Worm (Caenorhabditis elegans) whole organism, L1 larva: ENCODE data around the gene H20J04.1.
A peak's percentile ranks its signal among the peaks of the same experiment; 100 is the strongest.

ENCODE experiments used
- F16B12.6 ChIP-seq: fragments of 150-350 bp; optimal IDR thresholded peaks from 2 replicates; lab custom pipeline; 2014; ENCODE audit warnings: missing biosample characterization, missing genetic modification characterization
- aha-1 ChIP-seq: fragments of 150-350 bp; optimal IDR thresholded peaks from 2 replicates; lab custom pipeline; 2014; ENCODE audit warnings: missing biosample characterization, missing genetic modification characterization
- alr-1 ChIP-seq: fragments of 200-800 bp; sonication (Bioruptor generic); optimal IDR thresholded peaks from 2 replicates; lab custom pipeline; 2018; ENCODE audit warnings: borderline replicate concordance, mild to moderate bottlenecking, missing genetic modification characterization, missing compliant biosample characterization
- blmp-1 ChIP-seq: fragments of 150-350 bp; optimal IDR thresholded peaks from 2 replicates; lab custom pipeline; 2014; ENCODE audit warnings: missing biosample characterization, missing genetic modification characterization
- ceh-63 ChIP-seq: fragments of 200-800 bp; sonication (Bioruptor generic); optimal IDR thresholded peaks from 2 replicates; lab custom pipeline; 2018; ENCODE audit warnings: mild to moderate bottlenecking, missing genetic modification characterization, missing compliant biosample characterization
- ceh-90 ChIP-seq: sonication (generic microtip); optimal IDR thresholded peaks from 2 replicates; lab custom pipeline; 2016; ENCODE audit warnings: missing genetic modification characterization, missing compliant biosample characterization
- ces-1 ChIP-seq: fragments of 150-350 bp; optimal IDR thresholded peaks from 2 replicates; lab custom pipeline; 2014; ENCODE audit warnings: missing biosample characterization, missing genetic modification reagents, missing genetic modification characterization
- dpl-1 ChIP-seq, 3 experiments: fragments of 150-350 bp in 2 of 3; sonication (generic microtip) in 1 of 3; optimal IDR thresholded peaks; 2 replicates each; lab custom pipeline; 2014 to 2017; ENCODE audit warnings: missing biosample characterization in 3 of 3, missing genetic modification characterization in 3 of 3, missing genetic modification reagents in 3 of 3
- efl-1 ChIP-seq, 4 experiments: fragments of 150-350 bp; optimal IDR thresholded peaks in 3 of 4; peaks in 1 of 4; 1 replicate in 1 of 4; 2 replicates in 3 of 4; lab custom pipeline; 2014; ENCODE audit warnings: missing biosample characterization in 2 of 4, missing genetic modification characterization in 2 of 4, missing genetic modification reagents in 2 of 4
- egl-13 ChIP-seq: sonication (generic microtip); optimal IDR thresholded peaks from 2 replicates; lab custom pipeline; 2016; ENCODE audit warnings: missing genotype, missing genetic modification reagents, missing genetic modification characterization, missing compliant biosample characterization
- elt-2 ChIP-seq: sonication (generic microtip); optimal IDR thresholded peaks from 2 replicates; lab custom pipeline; 2016; ENCODE audit warnings: missing genetic modification characterization, mild to moderate bottlenecking, inconsistent platforms, missing compliant biosample characterization, missing genetic modification reagents
- elt-3 ChIP-seq, 6 experiments: fragments of 150-350 bp in 1 of 6; sonication (generic microtip); optimal IDR thresholded peaks; 2 replicates each; lab custom pipeline; 2017 to 2018; ENCODE audit warnings: missing biosample characterization in 6 of 6, missing genetic modification characterization in 6 of 6, inconsistent platforms in 1 of 6
- ets-5 ChIP-seq: fragments of 200-800 bp; sonication (Bioruptor generic); IDR thresholded peaks from 2 replicates; pipeline ENCODE4 v1.3.6; 2022; ENCODE audit warnings: missing genetic modification characterization, missing compliant biosample characterization
- fkh-10 ChIP-seq: sonication (generic microtip); optimal IDR thresholded peaks from 2 replicates; lab custom pipeline; 2017; ENCODE audit warnings: missing biosample characterization, missing genetic modification reagents, missing genetic modification characterization
- fkh-4 ChIP-seq: sonication (generic microtip); optimal IDR thresholded peaks from 2 replicates; lab custom pipeline; 2016; ENCODE audit warnings: missing compliant biosample characterization, missing genetic modification characterization, borderline replicate concordance
- fos-1 ChIP-seq: fragments of 150-350 bp; optimal IDR thresholded peaks from 2 replicates; lab custom pipeline; 2014; ENCODE audit warnings: missing biosample characterization, missing genetic modification characterization
- grh-1 ChIP-seq: fragments of 200-800 bp; sonication (Bioruptor generic); IDR thresholded peaks from 2 replicates; pipeline ENCODE4 v1.3.6; 2022; ENCODE audit warnings: missing genetic modification reagents, missing genetic modification characterization, missing compliant biosample characterization
- hlh-4 ChIP-seq: sonication (generic microtip); optimal IDR thresholded peaks from 2 replicates; lab custom pipeline; 2016; ENCODE audit warnings: mild to moderate bottlenecking, missing genetic modification characterization, missing compliant biosample characterization
- hpl-2 ChIP-seq: fragments of 150-350 bp; optimal IDR thresholded peaks from 2 replicates; lab custom pipeline; 2014; ENCODE audit warnings: missing biosample characterization, missing genetic modification reagents, missing genetic modification characterization
- isw-1 ChIP-seq: fragments of 200-800 bp; sonication (Bioruptor generic); IDR thresholded peaks from 2 replicates; pipeline ENCODE4 v1.3.6; 2022; ENCODE audit warnings: missing genetic modification characterization, missing compliant biosample characterization
- jun-1 ChIP-seq: fragments of 150-350 bp; optimal IDR thresholded peaks from 2 replicates; lab custom pipeline; 2014; ENCODE audit warnings: missing biosample characterization, missing genetic modification reagents, missing genetic modification characterization
- lin-13 ChIP-seq: fragments of 150-350 bp; optimal IDR thresholded peaks from 2 replicates; lab custom pipeline; 2014; ENCODE audit warnings: missing biosample characterization, missing genetic modification reagents, missing genetic modification characterization
- lin-14 ChIP-seq: fragments of 200-800 bp; sonication (Bioruptor generic); optimal IDR thresholded peaks from 2 replicates; lab custom pipeline; 2018; ENCODE audit warnings: mild to moderate bottlenecking, missing genetic modification characterization, moderate library complexity, missing compliant biosample characterization
- lin-15B ChIP-seq: fragments of 150-350 bp; sonication (generic microtip); optimal IDR thresholded peaks from 3 replicates; lab custom pipeline; 2014; ENCODE audit warnings: missing biosample characterization, missing genetic modification characterization
- lin-35 ChIP-seq, 2 experiments: fragments of 150-350 bp; optimal IDR thresholded peaks; 2 replicates each; lab custom pipeline; 2014; ENCODE audit warnings: missing biosample characterization in 2 of 2, missing genetic modification characterization in 2 of 2, missing genetic modification reagents in 2 of 2
- lin-39 ChIP-seq: fragments of 150-350 bp; optimal IDR thresholded peaks from 2 replicates; lab custom pipeline; 2014; ENCODE audit warnings: missing biosample characterization, missing genetic modification reagents, missing genetic modification characterization
- lsy-2 ChIP-seq, 2 experiments: fragments of 150-350 bp; optimal IDR thresholded peaks; 2 replicates each; lab custom pipeline; 2014; ENCODE audit warnings: missing biosample characterization in 2 of 2, missing genetic modification characterization in 2 of 2
- mab-9 ChIP-seq: fragments of 200-800 bp; sonication (Bioruptor generic); IDR thresholded peaks from 2 replicates; pipeline ENCODE4 v1.3.6; 2022; ENCODE audit warnings: missing genetic modification reagents, missing genetic modification characterization, missing compliant biosample characterization
- mdl-1 ChIP-seq, 2 experiments: fragments of 150-350 bp; optimal IDR thresholded peaks; 2 replicates each; lab custom pipeline; 2014 to 2017; ENCODE audit warnings: missing biosample characterization in 2 of 2, missing genetic modification characterization in 2 of 2, inconsistent platforms in 1 of 2
- mef-2 ChIP-seq: fragments of 150-350 bp; optimal IDR thresholded peaks from 2 replicates; lab custom pipeline; 2014; ENCODE audit warnings: missing biosample characterization, missing genetic modification characterization
- mep-1 ChIP-seq: fragments of 150-350 bp; optimal IDR thresholded peaks from 2 replicates; lab custom pipeline; 2014; ENCODE audit warnings: missing biosample characterization, missing genetic modification characterization
- nhr-12 ChIP-seq: sonication (generic microtip); optimal IDR thresholded peaks from 2 replicates; lab custom pipeline; 2017; ENCODE audit warnings: missing biosample characterization, missing genetic modification characterization
- nhr-237 ChIP-seq: fragments of 150-350 bp; optimal IDR thresholded peaks from 2 replicates; lab custom pipeline; 2014; ENCODE audit warnings: missing biosample characterization, missing genetic modification characterization
- nhr-47 ChIP-seq: sonication (generic microtip); optimal IDR thresholded peaks from 2 replicates; lab custom pipeline; 2016; ENCODE audit warnings: mild to moderate bottlenecking, missing genetic modification characterization, moderate library complexity, missing compliant biosample characterization
- nhr-71 ChIP-seq: sonication (generic microtip); optimal IDR thresholded peaks from 2 replicates; lab custom pipeline; 2016; ENCODE audit warnings: mild to moderate bottlenecking, missing genetic modification characterization, moderate library complexity, missing compliant biosample characterization
- nhr-76 ChIP-seq: sonication (generic microtip); optimal IDR thresholded peaks from 2 replicates; lab custom pipeline; 2017; ENCODE audit warnings: missing biosample characterization, missing genetic modification characterization
- nhr-77 ChIP-seq: fragments of 150-350 bp; optimal IDR thresholded peaks from 2 replicates; lab custom pipeline; 2014; ENCODE audit warnings: missing biosample characterization, missing genetic modification characterization
- nhr-85 ChIP-seq: sonication (generic microtip); peaks from one replicate; lab custom pipeline; 2016; ENCODE audit warnings: missing genetic modification characterization, inconsistent platforms, missing compliant biosample characterization
- pag-3 ChIP-seq: sonication (generic microtip); optimal IDR thresholded peaks from 2 replicates; lab custom pipeline; 2017; ENCODE audit warnings: missing genetic modification characterization, mild to moderate bottlenecking, missing compliant biosample characterization, antibody characterized with exemption, borderline replicate concordance; ENCODE audit not compliant: insufficient read depth
- pax-3 ChIP-seq: fragments of 200-800 bp; sonication (Bioruptor generic); optimal IDR thresholded peaks from 2 replicates; lab custom pipeline; 2018; ENCODE audit warnings: mild to moderate bottlenecking, missing genetic modification characterization, moderate library complexity, missing compliant biosample characterization
- pqm-1 ChIP-seq: sonication (generic microtip); optimal IDR thresholded peaks from 3 replicates; lab custom pipeline; 2017; ENCODE audit warnings: missing biosample characterization, missing genetic modification characterization
- skn-1 ChIP-seq: fragments of 150-350 bp; optimal IDR thresholded peaks from 2 replicates; lab custom pipeline; 2014; ENCODE audit warnings: missing biosample characterization, missing genetic modification characterization
- sptf-1 ChIP-seq: fragments of 150-350 bp; optimal IDR thresholded peaks from 2 replicates; lab custom pipeline; 2014; ENCODE audit warnings: missing biosample characterization, missing genetic modification characterization
- sup-37 ChIP-seq: fragments of 200-800 bp; sonication (Bioruptor generic); optimal IDR thresholded peaks from 2 replicates; lab custom pipeline; 2018; ENCODE audit warnings: mild to moderate bottlenecking, missing genetic modification characterization, missing compliant biosample characterization
- tbx-2 ChIP-seq: sonication (generic microtip); optimal IDR thresholded peaks from 2 replicates; lab custom pipeline; 2016; ENCODE audit warnings: missing genetic modification characterization, missing compliant biosample characterization
- tlp-1 ChIP-seq: fragments of 150-350 bp; optimal IDR thresholded peaks from 2 replicates; lab custom pipeline; 2014; ENCODE audit warnings: missing biosample characterization, missing genetic modification characterization
- unc-86 ChIP-seq: sonication (generic microtip); optimal IDR thresholded peaks from 2 replicates; lab custom pipeline; 2016; ENCODE audit warnings: missing genetic modification characterization, missing compliant biosample characterization
- vab-15 ChIP-seq: sonication (generic microtip); optimal IDR thresholded peaks from 2 replicates; lab custom pipeline; 2017; ENCODE audit warnings: missing genotype, mild to moderate bottlenecking, missing genetic modification characterization, missing compliant biosample characterization
- zag-1 ChIP-seq: fragments of 150-350 bp; optimal IDR thresholded peaks from 2 replicates; lab custom pipeline; 2014; ENCODE audit warnings: missing biosample characterization, missing genetic modification characterization
- zip-4 ChIP-seq: fragments of 200-800 bp; sonication (Bioruptor generic); optimal IDR thresholded peaks from 2 replicates; lab custom pipeline; 2018; ENCODE audit warnings: mild to moderate bottlenecking, missing genetic modification characterization, moderate library complexity, missing compliant biosample characterization

The H20J04.1 gene

ce11 chrII:4376295-4377172 lies 21.1 kb downstream of the H20J04.1 start, which contains the start of gene ntl-2:
Gene ntl-2 (minus strand): TSS chrII:4376465.
- TF ChIP-seq grh-1: peak; percentile 91
- TF ChIP-seq nhr-47 (tag; lab: Kevin White, UChicago): peak; percentile 97
- peak; percentile 94 for TF ChIP-seq ceh-63 (GFP tag; lab: Kevin White, UChicago)
- TF ChIP-seq tlp-1 (tag; lab: Kevin White, UChicago): no peak
- peak; percentile 94 for TF ChIP-seq isw-1 (GFP tag; lab: Robert Waterston, UW)
- TF ChIP-seq blmp-1 (tag; lab: Kevin White, UChicago): peak; percentile 59
- peak; percentile 97 for TF ChIP-seq lin-13 (GFP tag; lab: Kevin White, UChicago)
- TF ChIP-seq elt-3 (tag; optimal IDR thresholded peaks at IDR 0.05; lab: Kevin White, UChicago): peak in 3 of 6 experiments; percentile 74 to 82 (median 77)
- peak; percentile 98 for TF ChIP-seq elt-2
- peak; percentile 87 for TF ChIP-seq egl-13
- TF ChIP-seq lin-14 (GFP tag; lab: Kevin White, UChicago): peak; percentile 100
- peak; percentile 23 for TF ChIP-seq fkh-4 (tag; lab: Kevin White, UChicago)
- TF ChIP-seq alr-1 (tag; lab: Kevin White, UChicago): no peak
- peak; percentile 97 for TF ChIP-seq nhr-85 (tag; lab: Kevin White, UChicago)
- peak; percentile 97 for TF ChIP-seq pax-3
- TF ChIP-seq F16B12.6 (tag; lab: Kevin White, UChicago): peak; percentile 66
- TF ChIP-seq ceh-90 (tag; lab: Kevin White, UChicago): peak; percentile 33
- peak; percentile 86 for TF ChIP-seq fos-1 (tag; lab: Kevin White, UChicago)
- TF ChIP-seq vab-15 (tag; lab: Kevin White, UChicago): peak; percentile 95
- no peak for TF ChIP-seq ets-5 (GFP tag; lab: Robert Waterston, UW)
- peak; percentile 88 for TF ChIP-seq nhr-237 (tag; lab: Kevin White, UChicago)
- no peak for TF ChIP-seq zag-1 (tag; lab: Kevin White, UChicago)
- peak; percentile 92 for TF ChIP-seq sup-37 (GFP tag; lab: Kevin White, UChicago)
- no peak for TF ChIP-seq nhr-76 (tag; lab: Kevin White, UChicago)
- peak; percentile 77 for TF ChIP-seq lin-39
- TF ChIP-seq tbx-2: peak; percentile 93
- no peak for TF ChIP-seq ces-1
- peak; percentile 84 to 92 for TF ChIP-seq lin-35 (GFP tag; optimal IDR thresholded peaks at IDR 0.05; lab: Kevin White, UChicago)
- TF ChIP-seq jun-1: peak; percentile 95
- TF ChIP-seq fkh-10 (GFP tag; lab: Kevin White, UChicago): peak; percentile 88
- peak; percentile 90 for TF ChIP-seq mab-9 (GFP tag; lab: Robert Waterston, UW)
- TF ChIP-seq efl-1 (optimal IDR thresholded peaks at IDR 0.05; lab: Kevin White, UChicago): peak; percentile 89 to 94
- TF ChIP-seq efl-1 (GFP tag; optimal IDR thresholded peaks at IDR 0.05 in 1 of 2; lab: Kevin White, UChicago): peak; percentile 76 to 98
- peak; percentile 98 for TF ChIP-seq nhr-71 (tag; lab: Kevin White, UChicago)
- no peak for TF ChIP-seq pag-3 (tag; lab: Kevin White, UChicago)
- TF ChIP-seq hlh-4 (tag; lab: Kevin White, UChicago): no peak
- peak; percentile 82 to 85 (median 82) for TF ChIP-seq dpl-1 (GFP tag; optimal IDR thresholded peaks at IDR 0.05; lab: Kevin White, UChicago)
- TF ChIP-seq sptf-1 (tag; lab: Kevin White, UChicago): no peak
- TF ChIP-seq unc-86: peak; percentile 95
- TF ChIP-seq mep-1 (tag; lab: Kevin White, UChicago): peak; percentile 96
- TF ChIP-seq nhr-12: peak; percentile 13
- TF ChIP-seq lin-15B (tag; lab: Kevin White, UChicago): peak; percentile 95
- peak; percentile 99 for TF ChIP-seq lsy-2 (tag; optimal IDR thresholded peaks at IDR 0.05; lab: Kevin White, UChicago)
- TF ChIP-seq hpl-2 (GFP tag; lab: Kevin White, UChicago): peak; percentile 56
- TF ChIP-seq pqm-1: peak; percentile 47
- peak; percentile 60 to 96 for TF ChIP-seq mdl-1 (tag; optimal IDR thresholded peaks at IDR 0.05; lab: Kevin White, UChicago)
- peak; percentile 97 for TF ChIP-seq nhr-77
- TF ChIP-seq skn-1 (tag; lab: Kevin White, UChicago): peak; percentile 92
- TF ChIP-seq aha-1: peak; percentile 70
- TF ChIP-seq zip-4 (GFP tag; lab: Kevin White, UChicago): peak; percentile 77
- peak; percentile 77 for TF ChIP-seq mef-2 (tag; lab: Kevin White, UChicago)
